Worm (Caenorhabditis elegans): ENCODE data around the gene atat-2.

- TF ChIP-seq zag-1 (tag; optimal IDR thresholded peaks at IDR 0.05) (no peak), unc-39 (tag; optimal IDR thresholded peaks at IDR 0.05) (no peak), unc-62 (GFP tag; optimal IDR thresholded peaks at IDR 0.05 in 1 of 2) (no peak), unc-62 (tag; optimal IDR thresholded peaks at IDR 0.05) (no peak), unc-130 (GFP tag; optimal IDR thresholded peaks at IDR 0.05) (no peak), R02D3.7 (tag; optimal IDR thresholded peaks at IDR 0.05) (no peak), nhr-11 (tag; optimal IDR thresholded peaks at IDR 0.05) (no peak), snpc-4 (tag; optimal IDR thresholded peaks at IDR 0.05) (no peak), nhr-76 (tag; optimal IDR thresholded peaks at IDR 0.05) (no peak), F49E8.2 (tag; optimal IDR thresholded peaks at IDR 0.05; ENCODE audit: borderline replicate concordance) (no peak), mdl-1 (tag; optimal IDR thresholded peaks at IDR 0.05) (no peak), egl-27 (tag; optimal IDR thresholded peaks at IDR 0.05) (no peak), aly-2 (tag; optimal IDR thresholded peaks at IDR 0.05) (no peak)
These were observed 19.7 kb upstream of the atat-2 start, which contains the start of gene acp-5 for ce11 chrX:5829175-5829574.
